Fruit fly (Drosophila melanogaster): ENCODE results near the gene CG13607.

The CG13607 gene

dm6 chr3R:24161173-24161811 is 45.2 kb upstream of the CG13607 start, which contains the start of the genes Myo95E and TBC1d7 (continued):
- TF ChIP-seq CG2712 (tag; optimal IDR thresholded peaks at IDR 0.05): peak; percentile 94
- peak; percentile 85 for TF ChIP-seq Lim3 (GFP tag; IDR thresholded peaks at IDR 0.05)
- no peak for TF ChIP-seq en (GFP tag; optimal IDR thresholded peaks at IDR 0.05)
- TF ChIP-seq CG18262 (tag; optimal IDR thresholded peaks at IDR 0.05): peak; percentile 90
- TF ChIP-seq CG10462 (GFP tag; optimal IDR thresholded peaks at IDR 0.05): peak; percentile 40
- peak; percentile 89 for TF ChIP-seq CG10959 (GFP tag; IDR thresholded peaks at IDR 0.05)
- peak; percentile 44 for TF ChIP-seq BtbVII (GFP tag; optimal IDR thresholded peaks at IDR 0.05)
- TF ChIP-seq toy (GFP tag; IDR thresholded peaks at IDR 0.05): peak; percentile 69
- peak; percentile 69; the same call in 1 of the 2 replicates for TF ChIP-seq Gsc (GFP tag; IDR thresholded peaks at IDR 0.05)
- peak; percentile 82 for TF ChIP-seq CG13287 (GFP tag; IDR thresholded peaks at IDR 0.05; ENCODE audit: partially characterized antibody)
- TF ChIP-seq Atf-2 (GFP tag; optimal IDR thresholded peaks at IDR 0.05): no peak
- TF ChIP-seq disco-r (GFP tag; optimal IDR thresholded peaks at IDR 0.05): no peak
- peak; percentile 90 for TF ChIP-seq CG14710 (tag; optimal IDR thresholded peaks at IDR 0.05)
- peak; percentile 80; the same call in 2 of the 3 replicates for TF ChIP-seq gce (GFP tag; IDR thresholded peaks at IDR 0.05)
- TF ChIP-seq cad (GFP tag; optimal IDR thresholded peaks at IDR 0.05): no peak
- peak; percentile 80 for TF ChIP-seq CG14050 (GFP tag; IDR thresholded peaks at IDR 0.05)
- peak; percentile 86 for TF ChIP-seq lbe (GFP tag; optimal IDR thresholded peaks at IDR 0.05)
- TF ChIP-seq scrt (GFP tag; optimal IDR thresholded peaks at IDR 0.05): peak; percentile 68
- peak; percentile 99 for TF ChIP-seq D19A (tag; optimal IDR thresholded peaks at IDR 0.05)
- TF ChIP-seq cwo (GFP tag; optimal IDR thresholded peaks at IDR 0.05): peak; percentile 76
- TF ChIP-seq CG1832 (GFP tag; optimal IDR thresholded peaks at IDR 0.05): no peak
- TF ChIP-seq Scr (GFP tag; IDR thresholded peaks at IDR 0.05; ENCODE audit: partially characterized antibody): peak; percentile 80
- peak; percentile 98 for TF ChIP-seq Ptx1 (GFP tag; IDR thresholded peaks at IDR 0.05)
- TF ChIP-seq sug (tag; optimal IDR thresholded peaks at IDR 0.05): peak; percentile 86
- TF ChIP-seq ac (GFP tag; optimal IDR thresholded peaks at IDR 0.05): no peak
- TF ChIP-seq lab (GFP tag; optimal IDR thresholded peaks at IDR 0.05): no peak
- peak; percentile 7 to 91 for TF ChIP-seq dpn (GFP tag; optimal IDR thresholded peaks at IDR 0.05)
- TF ChIP-seq klu (GFP tag; IDR thresholded peaks at IDR 0.05): peak; percentile 84
- TF ChIP-seq CG10274 (GFP tag; optimal IDR thresholded peaks at IDR 0.05): peak; percentile 92
- TF ChIP-seq ab (GFP tag; optimal IDR thresholded peaks at IDR 0.05): peak; percentile 4
- peak; percentile 27 for TF ChIP-seq pho (GFP tag; optimal IDR thresholded peaks at IDR 0.05)
- peak; percentile 39; the same call in 1 of the 3 replicates for TF ChIP-seq CG6791 (GFP tag; IDR thresholded peaks at IDR 0.05; ENCODE audit: partially characterized antibody)
- no peak for TF ChIP-seq CG1529 (GFP tag; optimal IDR thresholded peaks at IDR 0.05)
- TF ChIP-seq dimm (GFP tag; IDR thresholded peaks at IDR 0.05): peak; percentile 91
- peak; percentile 76 for TF ChIP-seq YL-1 (GFP tag; optimal IDR thresholded peaks at IDR 0.05)
- TF ChIP-seq CG43689 (GFP tag; IDR thresholded peaks at IDR 0.05): peak; percentile 87
- peak; percentile 89 for TF ChIP-seq CG5953 (GFP tag; IDR thresholded peaks at IDR 0.05)
- TF ChIP-seq gsb (GFP tag; IDR thresholded peaks at IDR 0.05): peak; percentile 89
- TF ChIP-seq BEAF-32 (GFP tag; optimal IDR thresholded peaks at IDR 0.05): peak; percentile 77
- peak; percentile 91 for TF ChIP-seq CG8924 (tag; optimal IDR thresholded peaks at IDR 0.05)
- TF ChIP-seq Hand (GFP tag; optimal IDR thresholded peaks at IDR 0.05): peak; percentile 60
- TF ChIP-seq Bteb2 (GFP tag; optimal IDR thresholded peaks at IDR 0.05): no peak
- TF ChIP-seq HLH3B (GFP tag; IDR thresholded peaks at IDR 0.05): peak; percentile 91
- TF ChIP-seq CrebB (tag; optimal IDR thresholded peaks at IDR 0.05): peak; percentile 60
- TF ChIP-seq rib (GFP tag; IDR thresholded peaks at IDR 0.05): peak; percentile 93
- TF ChIP-seq CG6854 (GFP tag; optimal IDR thresholded peaks at IDR 0.05): peak; percentile 63
- no peak for TF ChIP-seq luna (GFP tag; optimal IDR thresholded peaks at IDR 0.05)
- peak; percentile 84 for TF ChIP-seq Taf1 (GFP tag; IDR thresholded peaks at IDR 0.05)
- TF ChIP-seq CG12155 (GFP tag; optimal IDR thresholded peaks at IDR 0.05): peak; percentile 79
- no peak for TF ChIP-seq mld (GFP tag; IDR thresholded peaks at IDR 0.05; ENCODE audit: partially characterized antibody)
